Worm (Caenorhabditis elegans) whole organism, early embryonic: ENCODE results near the gene msp-45.

ENCODE experiments used
- B0310.2 ChIP-seq: sonication (generic microtip); optimal IDR thresholded peaks from 2 replicates; lab custom pipeline; 2016; ENCODE audit warnings: mild to moderate bottlenecking, missing genetic modification characterization, missing compliant biosample characterization
- aly-1 ChIP-seq: sonication (generic microtip); optimal IDR thresholded peaks from 2 replicates; lab custom pipeline; 2016; ENCODE audit warnings: missing genetic modification characterization, missing compliant biosample characterization
- ama-1 ChIP-seq: fragments of 150-350 bp; optimal IDR thresholded peaks from 2 replicates; lab custom pipeline; 2014
- ceh-13 ChIP-seq: fragments of 200-800 bp; sonication (Bioruptor generic); optimal IDR thresholded peaks from 2 replicates; lab custom pipeline; 2018; ENCODE audit warnings: mild to moderate bottlenecking, missing genetic modification characterization, missing compliant biosample characterization
- ceh-36 ChIP-seq: sonication (generic microtip); optimal IDR thresholded peaks from 2 replicates; lab custom pipeline; 2016; ENCODE audit warnings: missing genetic modification characterization, inconsistent platforms, missing compliant biosample characterization
- hmg-4 ChIP-seq: fragments of 200-800 bp; sonication (Bioruptor generic); optimal IDR thresholded peaks from 2 replicates; lab custom pipeline; 2018; ENCODE audit warnings: mild to moderate bottlenecking, missing genetic modification characterization, missing compliant biosample characterization
- hnd-1 ChIP-seq: sonication (generic microtip); optimal IDR thresholded peaks from 2 replicates; lab custom pipeline; 2016; ENCODE audit warnings: missing genetic modification characterization, missing compliant biosample characterization
- tbx-11 ChIP-seq: fragments of 200-800 bp; sonication (Bioruptor generic); IDR thresholded peaks from 2 replicates; pipeline ENCODE4 v1.3.6; 2022; ENCODE audit warnings: missing genetic modification characterization, missing compliant biosample characterization
- tbx-37 ChIP-seq: fragments of 200-800 bp; sonication (Bioruptor generic); conservative IDR thresholded peaks from 2 replicates; pipeline ENCODE4 v1.3.6; 2022; ENCODE audit warnings: missing genetic modification reagents, missing genetic modification characterization, missing compliant biosample characterization

ce11 chrII:5130081-5130480, 26.8 kb downstream of the msp-45 start, which contains the start of gene lgc-56:
- TF ChIP-seq B0310.2 (tag; lab: Kevin White, UChicago) (no peak), ama-1 (lab: Kevin White, UChicago) (no peak), ceh-13 (GFP tag; lab: Kevin White, UChicago) (no peak), ceh-36 (tag; lab: Kevin White, UChicago) (no peak), tbx-37 (GFP tag; lab: Robert Waterston, UW) (no peak), tbx-11 (GFP tag; lab: Robert Waterston, UW) (no peak), aly-1 (tag; lab: Kevin White, UChicago) (no peak), hnd-1 (tag; lab: Kevin White, UChicago) (no peak), hmg-4 (GFP tag; lab: Kevin White, UChicago) (no peak)
